In genomic region chrX:16203269-16203925, dm6 we compare ENCODE assay signal across 2 fruit fly cellular contexts.
TF ChIP-seq lines count a peak whose summit lies in the region.

No protein-coding gene starts in this region.

- TF ChIP-seq CTCF in whole organism, embryonic (GFP tag; optimal IDR thresholded peaks at IDR 0.05; lab: Kevin White, UChicago), result no peak

TF ChIP-seq in whole organism, embryonic, 481 proteins besides CTCF, POLR2A, EP300 and RAD21:
- peak; percentile 36 for TF ChIP-seq CG32772 (GFP tag; IDR thresholded peaks at IDR 0.05; lab: Robert Waterston, UW)
- peak; percentile 76 for TF ChIP-seq CG15479 (GFP tag; optimal IDR thresholded peaks at IDR 0.05; lab: Kevin White, UChicago)
- 0 out of 3 replicates have a peak, but pooled peaks have one; percentile 41 for TF ChIP-seq CG2199 (GFP tag; IDR thresholded peaks at IDR 0.05; lab: Robert Waterston, UW)
- TF ChIP-seq CG15696 (tag; optimal IDR thresholded peaks at IDR 0.05; lab: Kevin White, UChicago), result peak; percentile 3
- TF ChIP-seq CG1024 (GFP tag; IDR thresholded peaks at IDR 0.05; lab: Robert Waterston, UW), result no peak
- peak; percentile 65 for TF ChIP-seq twi (tag; optimal IDR thresholded peaks at IDR 0.05; lab: Kevin White, UChicago)
- no peak for TF ChIP-seq CG11560 (tag; IDR thresholded peaks at IDR 0.05; lab: Robert Waterston, UW)
- TF ChIP-seq hth (optimal IDR thresholded peaks at IDR 0.05; lab: Kevin White, UChicago), result no peak
- no peak for TF ChIP-seq nom (GFP tag; optimal IDR thresholded peaks at IDR 0.05; lab: Kevin White, UChicago)
- TF ChIP-seq aop (GFP tag; IDR thresholded peaks at IDR 0.05; lab: Robert Waterston, UW), result no peak
- no peak for TF ChIP-seq CG5953 (GFP tag; IDR thresholded peaks at IDR 0.05; lab: Robert Waterston, UW)
- peak; percentile 83 for TF ChIP-seq CG4360 (GFP tag; IDR thresholded peaks at IDR 0.05; lab: Robert Waterston, UW)
- TF ChIP-seq Dref (GFP tag; IDR thresholded peaks at IDR 0.05; lab: Robert Waterston, UW), result no peak
- TF ChIP-seq Hr78 (GFP tag; optimal IDR thresholded peaks at IDR 0.05; lab: Kevin White, UChicago), result peak in 1 of 2 experiments; percentile 79
- TF ChIP-seq sqz (GFP tag; optimal IDR thresholded peaks at IDR 0.05; lab: Kevin White, UChicago), result peak; percentile 47
- no peak for TF ChIP-seq kni (GFP tag; optimal IDR thresholded peaks at IDR 0.05; lab: Kevin White, UChicago)
- TF ChIP-seq CG16779 (GFP tag; IDR thresholded peaks at IDR 0.05; lab: Robert Waterston, UW), result no peak
- no peak for TF ChIP-seq ems (GFP tag; optimal IDR thresholded peaks at IDR 0.05; lab: Kevin White, UChicago)
- peak in 1 of 2 experiments; percentile 65 for TF ChIP-seq tll (GFP tag; optimal IDR thresholded peaks at IDR 0.05; lab: Kevin White, UChicago)
- TF ChIP-seq dm (GFP tag; optimal IDR thresholded peaks at IDR 0.05; lab: Kevin White, UChicago), result no peak
- peak; percentile 34 for TF ChIP-seq zen (tag; optimal IDR thresholded peaks at IDR 0.05; lab: Kevin White, UChicago)
- TF ChIP-seq repo (GFP tag; optimal IDR thresholded peaks at IDR 0.05; lab: Kevin White, UChicago), result no peak
- no peak for TF ChIP-seq pita (GFP tag; optimal IDR thresholded peaks at IDR 0.05; lab: Kevin White, UChicago)
- TF ChIP-seq Kr (GFP tag; optimal IDR thresholded peaks at IDR 0.05; lab: Kevin White, UChicago), result peak; percentile 89

TF ChIP-seq in whole organism, prepupa, 60 proteins besides CTCF, POLR2A, EP300 and RAD21:
- no peak for TF ChIP-seq CG1621 (tag; optimal IDR thresholded peaks at IDR 0.05; lab: Kevin White, UChicago)
- TF ChIP-seq fkh (GFP tag; optimal IDR thresholded peaks at IDR 0.05; lab: Kevin White, UChicago), result peak; percentile 1
